Worm (Caenorhabditis elegans) whole organism, L2 larva: ENCODE results near the gene F14E5.2.
A peak's percentile ranks its signal among the peaks of the same experiment; 100 is the strongest.

Experiments used
- C34F6.9 ChIP-seq: fragments of 150-350 bp; optimal IDR thresholded peaks from 2 replicates; lab custom pipeline; 2014; ENCODE audit warnings: missing biosample characterization, missing genetic modification characterization
- F13H6.1 ChIP-seq: sonication (generic microtip); optimal IDR thresholded peaks from 2 replicates; lab custom pipeline; 2016; ENCODE audit warnings: missing genetic modification characterization, missing compliant biosample characterization
- R02D3.7 ChIP-seq: fragments of 150-350 bp; optimal IDR thresholded peaks from 2 replicates; lab custom pipeline; 2014; ENCODE audit warnings: missing biosample characterization, missing genetic modification characterization
- Y55F3AM.14 ChIP-seq: fragments of 200-800 bp; sonication (Bioruptor generic); optimal IDR thresholded peaks from 2 replicates; lab custom pipeline; 2018; ENCODE audit warnings: mild to moderate bottlenecking, missing genetic modification characterization, missing compliant biosample characterization
- ZK546.5 ChIP-seq: sonication (generic microtip); optimal IDR thresholded peaks from 2 replicates; lab custom pipeline; 2017; ENCODE audit warnings: missing biosample characterization, missing genetic modification characterization
- ama-1 ChIP-seq: fragments of 150-350 bp; optimal IDR thresholded peaks from 2 replicates; lab custom pipeline; 2018; ENCODE audit warnings: inconsistent platforms
- ceh-16 ChIP-seq: fragments of 150-350 bp; optimal IDR thresholded peaks from 2 replicates; lab custom pipeline; 2014; ENCODE audit warnings: missing biosample characterization, missing genetic modification characterization
- ceh-82 ChIP-seq: fragments of 150-350 bp; optimal IDR thresholded peaks from 2 replicates; lab custom pipeline; 2014; ENCODE audit warnings: missing biosample characterization, missing genetic modification characterization
- crh-2 ChIP-seq: sonication (generic microtip); optimal IDR thresholded peaks from 2 replicates; lab custom pipeline; 2017; ENCODE audit warnings: missing biosample characterization, missing genetic modification characterization
- dmd-4 ChIP-seq: sonication (generic microtip); optimal IDR thresholded peaks from 2 replicates; lab custom pipeline; 2017; ENCODE audit warnings: missing biosample characterization, missing genetic modification characterization
- egl-27 ChIP-seq: sonication (generic microtip); optimal IDR thresholded peaks from 3 replicates; lab custom pipeline; 2017; ENCODE audit warnings: missing biosample characterization, missing genetic modification reagents, missing genetic modification characterization
- gmeb-1 ChIP-seq: fragments of 150-350 bp; optimal IDR thresholded peaks from 2 replicates; lab custom pipeline; 2014; ENCODE audit warnings: missing biosample characterization, missing genetic modification characterization
- lin-13 ChIP-seq: fragments of 150-350 bp; optimal IDR thresholded peaks from 2 replicates; lab custom pipeline; 2014; ENCODE audit warnings: missing biosample characterization, missing genetic modification reagents, missing genetic modification characterization
- lin-39 ChIP-seq: fragments of 150-350 bp; optimal IDR thresholded peaks from 2 replicates; lab custom pipeline; 2014; ENCODE audit warnings: missing biosample characterization, missing genetic modification reagents, missing genetic modification characterization
- lsy-2 ChIP-seq, 2 experiments: fragments of 150-350 bp in 1 of 2; sonication (generic microtip) in 1 of 2; optimal IDR thresholded peaks; 2 replicates each; lab custom pipeline; 2014 to 2017; ENCODE audit warnings: missing biosample characterization in 2 of 2, missing genetic modification characterization in 2 of 2
- mab-5 ChIP-seq: fragments of 150-350 bp; optimal IDR thresholded peaks from 2 replicates; lab custom pipeline; 2014; ENCODE audit warnings: missing biosample characterization, missing genetic modification characterization
- mbf-1 ChIP-seq: sonication (generic microtip); optimal IDR thresholded peaks from 2 replicates; lab custom pipeline; 2017; ENCODE audit warnings: missing biosample characterization, missing genetic modification characterization
- mdl-1 ChIP-seq, 2 experiments: fragments of 150-350 bp in 1 of 2; sonication (generic microtip) in 1 of 2; optimal IDR thresholded peaks; 2 replicates each; lab custom pipeline; 2017; ENCODE audit warnings: missing biosample characterization in 2 of 2, missing genetic modification characterization in 2 of 2
- nhr-10 ChIP-seq: sonication (generic microtip); optimal IDR thresholded peaks from 2 replicates; lab custom pipeline; 2017; ENCODE audit warnings: missing biosample characterization, missing genetic modification characterization
- nhr-11 ChIP-seq: fragments of 150-350 bp; optimal IDR thresholded peaks from 2 replicates; lab custom pipeline; 2014; ENCODE audit warnings: missing biosample characterization, missing genetic modification characterization
- nhr-12 ChIP-seq: fragments of 150-350 bp; optimal IDR thresholded peaks from 2 replicates; lab custom pipeline; 2014; ENCODE audit warnings: missing biosample characterization, missing genetic modification characterization
- nhr-129 ChIP-seq: fragments of 150-350 bp; optimal IDR thresholded peaks from 2 replicates; lab custom pipeline; 2014; ENCODE audit warnings: missing biosample characterization, missing genetic modification characterization
- nhr-237 ChIP-seq: fragments of 150-350 bp; optimal IDR thresholded peaks from 2 replicates; lab custom pipeline; 2014; ENCODE audit warnings: missing biosample characterization, missing genetic modification characterization
- nhr-25 ChIP-seq: fragments of 150-350 bp; sonication (generic microtip); optimal IDR thresholded peaks from 3 replicates; lab custom pipeline; 2014; ENCODE audit warnings: missing biosample characterization, missing genetic modification characterization
- nhr-77 ChIP-seq: fragments of 150-350 bp; optimal IDR thresholded peaks from 2 replicates; lab custom pipeline; 2014; ENCODE audit warnings: missing biosample characterization, missing genetic modification characterization
- sem-4 ChIP-seq: fragments of 150-350 bp; optimal IDR thresholded peaks from 2 replicates; lab custom pipeline; 2014; ENCODE audit warnings: missing biosample characterization, missing genetic modification reagents, missing genetic modification characterization
- skn-1 ChIP-seq: sonication (generic microtip); optimal IDR thresholded peaks from 2 replicates; lab custom pipeline; 2017; ENCODE audit warnings: missing biosample characterization, missing genetic modification characterization
- sma-3 ChIP-seq: sonication (generic microtip); optimal IDR thresholded peaks from 2 replicates; lab custom pipeline; 2016; ENCODE audit warnings: missing genetic modification reagents, missing genetic modification characterization, missing compliant biosample characterization
- snpc-4 ChIP-seq: fragments of 150-350 bp; optimal IDR thresholded peaks from 2 replicates; lab custom pipeline; 2014; ENCODE audit warnings: missing biosample characterization, missing genetic modification characterization
- unc-39 ChIP-seq: fragments of 150-350 bp; optimal IDR thresholded peaks from 2 replicates; lab custom pipeline; 2014; ENCODE audit warnings: missing biosample characterization, missing genetic modification characterization
- unc-55 ChIP-seq: fragments of 150-350 bp; sonication (generic microtip); optimal IDR thresholded peaks from 3 replicates; lab custom pipeline; 2014; ENCODE audit warnings: missing biosample characterization, missing genetic modification reagents, missing genetic modification characterization
- ztf-1 ChIP-seq: fragments of 200-800 bp; sonication (Bioruptor generic); conservative IDR thresholded peaks from 2 replicates; pipeline ENCODE4 v1.3.6; 2022; ENCODE audit warnings: missing genetic modification characterization, missing compliant biosample characterization
- ztf-11 ChIP-seq: sonication (generic microtip); optimal IDR thresholded peaks from 2 replicates; lab custom pipeline; 2017; ENCODE audit warnings: missing biosample characterization, missing genetic modification characterization

The F14E5.2 gene

ce11 chrII:8471139-8471538, 42.5 kb upstream of the F14E5.2 start, which contains the start of gene M05D6.8:
Gene M05D6.8, minus strand, starts transcription at chrII:8471239.
- TF ChIP-seq ztf-11, result no peak
- TF ChIP-seq sma-3 (GFP tag; lab: Kevin White, UChicago), result no peak
- no peak for TF ChIP-seq sem-4 (tag; lab: Kevin White, UChicago)
- TF ChIP-seq nhr-129 (tag; lab: Kevin White, UChicago), result no peak
- no peak for TF ChIP-seq C34F6.9 (tag; lab: Kevin White, UChicago)
- TF ChIP-seq nhr-237 (tag; lab: Kevin White, UChicago), result no peak
- TF ChIP-seq lin-13 (GFP tag; lab: Kevin White, UChicago), result no peak
- TF ChIP-seq crh-2 (tag; lab: Kevin White, UChicago), result no peak
- TF ChIP-seq, all 48 proteins: peak for 0

- TF ChIP-seq mbf-1 (tag; lab: Kevin White, UChicago), result no peak
- no peak for TF ChIP-seq Y55F3AM.14 (GFP tag; lab: Kevin White, UChicago)
- TF ChIP-seq ceh-82 (tag; lab: Kevin White, UChicago), result no peak
- TF ChIP-seq ceh-16 (tag; lab: Kevin White, UChicago), result no peak
- TF ChIP-seq snpc-4, result no peak
- TF ChIP-seq nhr-25 (tag; lab: Kevin White, UChicago), result no peak
- TF ChIP-seq nhr-11, result no peak
- no peak for TF ChIP-seq dmd-4 (tag; lab: Kevin White, UChicago)
Measured at ce11 chrII:8467809-8468208, 39.2 kb upstream of the F14E5.2 start, which contains the start of gene M05D6.2. Gene M05D6.2, plus strand, starts transcription at chrII:8468109.

ce11 chrII:8466874-8467273, 38.2 kb upstream of the F14E5.2 start, which contains the start of gene F22B5.10:
Gene F22B5.10, plus strand, starts transcription at chrII:8467174.
- TF ChIP-seq ceh-16 (tag; lab: Kevin White, UChicago) (no peak), ceh-82 (tag; lab: Kevin White, UChicago) (no peak), ztf-1 (GFP tag; lab: Robert Waterston, UW) (no peak), nhr-11 (no peak), nhr-10 (tag; lab: Kevin White, UChicago) (no peak), mdl-1 (tag; optimal IDR thresholded peaks at IDR 0.05; lab: Kevin White, UChicago) (no peak), dmd-4 (tag; lab: Kevin White, UChicago) (no peak)

- no peak for TF ChIP-seq nhr-237 (tag; lab: Kevin White, UChicago)
- TF ChIP-seq lsy-2 (tag; optimal IDR thresholded peaks at IDR 0.05; lab: Kevin White, UChicago), result peak in 1 of 2 experiments; percentile 49
- TF ChIP-seq mab-5 (tag; lab: Kevin White, UChicago), result no peak
- no peak for TF ChIP-seq ZK546.5
- no peak for TF ChIP-seq sma-3 (GFP tag; lab: Kevin White, UChicago)
- TF ChIP-seq unc-55 (GFP tag; lab: Kevin White, UChicago), result no peak
- no peak for TF ChIP-seq R02D3.7
- TF ChIP-seq unc-39 (tag; lab: Kevin White, UChicago), result no peak
- no peak for TF ChIP-seq egl-27 (tag; lab: Kevin White, UChicago)
- TF ChIP-seq gmeb-1 (tag; lab: Kevin White, UChicago), result no peak
- peak; percentile 26 for TF ChIP-seq ama-1 (lab: Kevin White, UChicago)
- TF ChIP-seq ztf-11, result no peak
- TF ChIP-seq nhr-12 (tag; lab: Kevin White, UChicago), result no peak
- TF ChIP-seq lin-13 (GFP tag; lab: Kevin White, UChicago), result no peak
- no peak for TF ChIP-seq skn-1 (tag; lab: Kevin White, UChicago)
- TF ChIP-seq F13H6.1 (tag; lab: Kevin White, UChicago), result no peak
- TF ChIP-seq lin-39 (tag; lab: Kevin White, UChicago), result no peak
- TF ChIP-seq ceh-82 (tag; lab: Kevin White, UChicago), result no peak
- TF ChIP-seq nhr-77 (tag; lab: Kevin White, UChicago), result no peak
- TF ChIP-seq snpc-4, result no peak
- TF ChIP-seq C34F6.9 (tag; lab: Kevin White, UChicago), result peak; percentile 39
- TF ChIP-seq, all 48 proteins: peak for 3
Measured at ce11 chrII:8464448-8464898, 35.8 kb upstream of the F14E5.2 start, which contains the start of gene fars-3. Gene fars-3, plus strand, starts transcription at chrII:8464848.

ce11 chrII:8457438-8457837, 28.8 kb upstream of the F14E5.2 start, which contains the start of gene zyg-9:
Gene zyg-9, plus strand, starts transcription at chrII:8457818.
- TF ChIP-seq unc-55 (GFP tag; lab: Kevin White, UChicago) (peak; percentile 30), ceh-82 (tag; lab: Kevin White, UChicago) (no peak), ama-1 (lab: Kevin White, UChicago) (no peak), nhr-129 (tag; lab: Kevin White, UChicago) (peak; percentile 26), mab-5 (tag; lab: Kevin White, UChicago) (no peak), C34F6.9 (tag; lab: Kevin White, UChicago) (peak; percentile 63), lsy-2 (tag; optimal IDR thresholded peaks at IDR 0.05; lab: Kevin White, UChicago) (peak in 1 of 2 experiments; percentile 29)
- TF ChIP-seq, all 48 proteins: peak for 4
